Fruit fly (Drosophila melanogaster) whole organism, embryonic: Measurements from ENCODE around the gene CG7497.

Source experiments
- Abd-B ChIP-seq: fragments of 200-800 bp; sonication (Bioruptor generic); optimal IDR thresholded peaks from 2 replicates; lab custom pipeline; 2018; ENCODE audit warnings: missing biosample characterization, mild to moderate bottlenecking, missing genetic modification characterization, moderate library complexity
- Antp ChIP-seq: fragments of 200-800 bp; sonication (Bioruptor generic); optimal IDR thresholded peaks from 3 replicates; lab custom pipeline; 2016; ENCODE audit warnings: missing biosample characterization, missing genetic modification characterization
- CG10209 ChIP-seq: fragments of 200-800 bp; sonication (Bioruptor generic); optimal IDR thresholded peaks from 3 replicates; lab custom pipeline; 2017; ENCODE audit warnings: missing biosample characterization, mild to moderate bottlenecking, missing genetic modification characterization, missing genetic modification reagents
- CG11093 ChIP-seq: fragments of 200-800 bp; sonication (Bioruptor generic); IDR thresholded peaks from 3 replicates; pipeline ENCODE4 v1.3.6; 2022; ENCODE audit warnings: missing biosample characterization, missing genetic modification characterization
- CG12299 ChIP-seq: fragments of 200-800 bp; sonication (Bioruptor generic); optimal IDR thresholded peaks from 2 replicates; lab custom pipeline; 2018; ENCODE audit warnings: missing biosample characterization, mild to moderate bottlenecking, missing genetic modification characterization
- CG12769 ChIP-seq: fragments of 200-800 bp; sonication (Bioruptor generic); optimal IDR thresholded peaks from 2 replicates; lab custom pipeline; 2019; ENCODE audit warnings: missing biosample characterization, mild to moderate bottlenecking, missing genetic modification characterization, moderate library complexity
- CG12942 ChIP-seq: fragments of 200-800 bp; sonication (Bioruptor generic); optimal IDR thresholded peaks from 3 replicates; lab custom pipeline; 2016; ENCODE audit warnings: missing biosample characterization, missing genetic modification characterization
- CG13894 ChIP-seq: fragments of 200-800 bp; sonication (Bioruptor generic); optimal IDR thresholded peaks from 3 replicates; lab custom pipeline; 2018; ENCODE audit warnings: missing biosample characterization, mild to moderate bottlenecking, missing genetic modification characterization, moderate library complexity
- CG17385 ChIP-seq: fragments of 200-800 bp; sonication (Bioruptor generic); optimal IDR thresholded peaks from 3 replicates; lab custom pipeline; 2018; ENCODE audit warnings: missing biosample characterization, mild to moderate bottlenecking, missing genetic modification characterization
- CG17912 ChIP-seq: fragments of 200-800 bp; sonication (Bioruptor generic); optimal IDR thresholded peaks from 2 replicates; lab custom pipeline; 2018; ENCODE audit warnings: missing biosample characterization, mild to moderate bottlenecking, missing genetic modification characterization
- CG18599 ChIP-seq: fragments of 200-800 bp; sonication (Bioruptor generic); optimal IDR thresholded peaks from 3 replicates; lab custom pipeline; 2017; ENCODE audit warnings: missing biosample characterization, missing genetic modification characterization, mild to moderate bottlenecking, moderate library complexity, missing genetic modification reagents
- CG2889 ChIP-seq: fragments of 200-800 bp; sonication (Bioruptor generic); IDR thresholded peaks from 3 replicates; pipeline ENCODE4 v1.3.6; 2022; ENCODE audit warnings: missing biosample characterization, missing genetic modification characterization
- CG31224 ChIP-seq: fragments of 200-800 bp; sonication (Bioruptor generic); IDR thresholded peaks from 2 replicates; pipeline ENCODE4 v1.3.6; 2022; ENCODE audit warnings: missing biosample characterization, missing genetic modification characterization
- CG3407 ChIP-seq: fragments of 200-800 bp; sonication (Bioruptor generic); optimal IDR thresholded peaks from 2 replicates; lab custom pipeline; 2018; ENCODE audit warnings: missing biosample characterization, mild to moderate bottlenecking, missing genetic modification characterization
- CG34376 ChIP-seq: fragments of 200-800 bp; sonication (Bioruptor generic); optimal IDR thresholded peaks from 2 replicates; lab custom pipeline; 2018; ENCODE audit warnings: missing biosample characterization, mild to moderate bottlenecking, missing genetic modification characterization
- CG5245 ChIP-seq: fragments of 200-800 bp; sonication (Bioruptor generic); optimal IDR thresholded peaks from 3 replicates; lab custom pipeline; 2016; ENCODE audit warnings: missing biosample characterization, missing genetic modification characterization
- CG5953 ChIP-seq: fragments of 200-800 bp; sonication (Bioruptor generic); IDR thresholded peaks from 2 replicates; pipeline ENCODE4 v1.3.6; 2022; ENCODE audit warnings: missing biosample characterization, missing genetic modification characterization
- CG7786 ChIP-seq: fragments of 200-800 bp; sonication (Bioruptor generic); optimal IDR thresholded peaks from 2 replicates; lab custom pipeline; 2016; ENCODE audit warnings: missing biosample characterization, missing genetic modification characterization
- CG7987 ChIP-seq: fragments of 200-800 bp; sonication (Bioruptor generic); optimal IDR thresholded peaks from 2 replicates; lab custom pipeline; 2018; ENCODE audit warnings: missing biosample characterization, mild to moderate bottlenecking, missing genetic modification characterization, moderate library complexity
- CG8478 ChIP-seq: fragments of >200 bp; optimal IDR thresholded peaks from 2 replicates; lab custom pipeline; 2018
- CG8924 ChIP-seq: fragments of 200-800 bp; optimal IDR thresholded peaks from 3 replicates; lab custom pipeline; 2019; ENCODE audit warnings: missing biosample characterization, mild to moderate bottlenecking, missing genetic modification characterization, moderate library complexity
- CG9609 ChIP-seq: fragments of 200-800 bp; sonication (Bioruptor generic); optimal IDR thresholded peaks from 3 replicates; lab custom pipeline; 2016; ENCODE audit warnings: missing biosample characterization, missing genetic modification characterization
- Dbx ChIP-seq: fragments of 200-800 bp; sonication (Bioruptor generic); IDR thresholded peaks from 3 replicates; pipeline ENCODE4 v1.3.6; 2022; ENCODE audit warnings: missing biosample characterization, missing genetic modification characterization
- E2f2 ChIP-seq: fragments of 200-800 bp; sonication (Bioruptor generic); IDR thresholded peaks from 2 replicates; pipeline ENCODE4 v1.3.6; 2022; ENCODE audit warnings: missing biosample characterization, missing genetic modification characterization
- Elba2 ChIP-seq: fragments of 200-800 bp; sonication (Bioruptor generic); optimal IDR thresholded peaks from 3 replicates; lab custom pipeline; 2016; ENCODE audit warnings: missing biosample characterization, missing genetic modification characterization
- HmgZ ChIP-seq: fragments of 200-800 bp; sonication (Bioruptor generic); optimal IDR thresholded peaks from 2 replicates; lab custom pipeline; 2018; ENCODE audit warnings: missing biosample characterization, mild to moderate bottlenecking, missing genetic modification characterization
- Max ChIP-seq: fragments of 200-800 bp; sonication (Bioruptor generic); optimal IDR thresholded peaks from 2 replicates; lab custom pipeline; 2016; ENCODE audit warnings: missing biosample characterization, mild to moderate bottlenecking, missing genetic modification characterization
- PHDP ChIP-seq: fragments of 200-800 bp; sonication (Bioruptor generic); optimal IDR thresholded peaks from 3 replicates; lab custom pipeline; 2018; ENCODE audit warnings: missing biosample characterization, mild to moderate bottlenecking, missing genetic modification characterization, moderate library complexity
- Sry-β ChIP-seq: fragments of 200-800 bp; sonication (Bioruptor generic); optimal IDR thresholded peaks from 2 replicates; lab custom pipeline; 2018; ENCODE audit warnings: missing biosample characterization, mild to moderate bottlenecking, missing genetic modification characterization, moderate library complexity
- al ChIP-seq: fragments of 200-800 bp; sonication (Bioruptor generic); IDR thresholded peaks from 2 replicates; pipeline ENCODE4 v1.3.6; 2022; ENCODE audit warnings: missing biosample characterization, missing genetic modification characterization
- cato ChIP-seq: fragments of 200-800 bp; sonication (Bioruptor generic); optimal IDR thresholded peaks from 2 replicates; lab custom pipeline; 2016; ENCODE audit warnings: missing biosample characterization, missing genetic modification characterization, borderline replicate concordance
- chinmo ChIP-seq: fragments of 200-800 bp; sonication (Bioruptor generic); IDR thresholded peaks from 4 replicates; pipeline ENCODE4 v1.3.6; 2022; ENCODE audit warnings: missing biosample characterization, missing genetic modification characterization; ENCODE audit not compliant: partially characterized antibody
- chm ChIP-seq: fragments of 200-800 bp; sonication (Bioruptor generic); IDR thresholded peaks from 2 replicates; pipeline ENCODE4 v1.3.6; 2022; ENCODE audit warnings: missing biosample characterization, missing genetic modification characterization
- cwo ChIP-seq: fragments of 200-800 bp; sonication (Bioruptor generic); optimal IDR thresholded peaks from 3 replicates; lab custom pipeline; 2017; ENCODE audit warnings: missing biosample characterization, missing genetic modification characterization, mild to moderate bottlenecking, moderate library complexity, missing genetic modification reagents
- dan ChIP-seq: fragments of 200-800 bp; sonication (Bioruptor generic); IDR thresholded peaks from 2 replicates; pipeline ENCODE4 v1.3.6; 2022; ENCODE audit warnings: missing biosample characterization, missing genetic modification characterization
- dmrt11E ChIP-seq: fragments of 200-800 bp; sonication (Bioruptor generic); optimal IDR thresholded peaks from 3 replicates; lab custom pipeline; 2018; ENCODE audit warnings: missing biosample characterization, mild to moderate bottlenecking, missing genetic modification characterization, moderate library complexity
- gem ChIP-seq: fragments of 200-800 bp; sonication (Bioruptor generic); optimal IDR thresholded peaks from 2 replicates; lab custom pipeline; 2019; ENCODE audit warnings: missing biosample characterization, mild to moderate bottlenecking, missing genetic modification characterization, moderate library complexity
- gfzf ChIP-seq: fragments of 200-800 bp; sonication (Bioruptor generic); optimal IDR thresholded peaks from 2 replicates; lab custom pipeline; 2016; ENCODE audit warnings: missing biosample characterization, mild to moderate bottlenecking, missing genetic modification characterization, moderate library complexity
- hkb ChIP-seq, 2 experiments: fragments of 200-800 bp in 1 of 2; fragments of >200 bp in 1 of 2; sonication (Bioruptor generic) in 1 of 2; IDR thresholded peaks in 1 of 2; optimal IDR thresholded peaks in 1 of 2; 2 replicates each; pipeline versions ENCODE4 v1.3.6 to Lab custom; 2017 to 2022; ENCODE audit warnings: missing biosample characterization in 1 of 2, missing genetic modification characterization in 1 of 2
- insv ChIP-seq, 2 experiments: fragments of 200-800 bp; sonication (Bioruptor generic); optimal IDR thresholded peaks; 3 replicates each; lab custom pipeline; 2016 to 2018; ENCODE audit warnings: missing biosample characterization in 2 of 2, missing genetic modification characterization in 2 of 2
- kah ChIP-seq: fragments of 200-800 bp; sonication (Bioruptor generic); optimal IDR thresholded peaks from 2 replicates; lab custom pipeline; 2018; ENCODE audit warnings: missing biosample characterization, mild to moderate bottlenecking, missing genetic modification characterization
- mld ChIP-seq: fragments of 200-800 bp; sonication (Bioruptor generic); IDR thresholded peaks from 3 replicates; pipeline ENCODE4 v1.3.6; 2022; ENCODE audit warnings: missing biosample characterization, missing genetic modification characterization; ENCODE audit not compliant: partially characterized antibody
- onecut ChIP-seq: fragments of 200-800 bp; sonication (Bioruptor generic); IDR thresholded peaks from 2 replicates; pipeline ENCODE4 v1.3.6; 2022; ENCODE audit warnings: missing biosample characterization, missing genetic modification characterization
- pnt ChIP-seq: fragments of 200-800 bp; sonication (Bioruptor generic); optimal IDR thresholded peaks from 3 replicates; lab custom pipeline; 2016; ENCODE audit warnings: missing biosample characterization, missing genetic modification characterization
- slp2 ChIP-seq: fragments of 200-800 bp; sonication (Bioruptor generic); optimal IDR thresholded peaks from 2 replicates; lab custom pipeline; 2016; ENCODE audit warnings: missing biosample characterization, missing genetic modification characterization
- sob ChIP-seq: fragments of 200-800 bp; sonication (Bioruptor generic); IDR thresholded peaks from 2 replicates; pipeline ENCODE4 v1.3.6; 2022; ENCODE audit warnings: missing biosample characterization, missing genetic modification characterization
- ssp ChIP-seq: fragments of 200-800 bp; sonication (Bioruptor generic); IDR thresholded peaks from 2 replicates; pipeline ENCODE4 v1.3.6; 2022; ENCODE audit warnings: missing biosample characterization, missing genetic modification characterization
- toy ChIP-seq: fragments of 200-800 bp; sonication (Bioruptor generic); IDR thresholded peaks from 2 replicates; pipeline ENCODE4 v1.3.6; 2022; ENCODE audit warnings: missing biosample characterization, missing genetic modification characterization
- twi ChIP-seq: fragments of 200-800 bp; optimal IDR thresholded peaks from 2 replicates; lab custom pipeline; 2019; ENCODE audit warnings: missing biosample characterization, mild to moderate bottlenecking, missing genetic modification characterization, moderate library complexity
- wor ChIP-seq: fragments of 200-800 bp; sonication (Bioruptor generic); IDR thresholded peaks from 2 replicates; pipeline ENCODE4 v1.3.6; 2022; ENCODE audit warnings: missing biosample characterization, missing genetic modification characterization

CG7497 gene

dm6 chr3L:17619209-17619705, 14.0 kb upstream of the CG7497 start, which contains the start of gene Eip74EF (continued):
- TF ChIP-seq CG11093 (GFP tag; lab: Robert Waterston, UW) = no peak
- no peak for TF ChIP-seq dmrt11E (tag; lab: Kevin White, UChicago)
- TF ChIP-seq onecut (GFP tag; lab: Robert Waterston, UW) = peak; percentile 26; the same call in 1 of the 2 replicates
- no peak for TF ChIP-seq al (GFP tag; lab: Robert Waterston, UW)
- TF ChIP-seq CG7987 (GFP tag; lab: Kevin White, UChicago) = peak; percentile 11
- TF ChIP-seq CG7786 = no peak
- no peak for TF ChIP-seq CG8478 (lab: Kevin White, UChicago)
- no peak for TF ChIP-seq slp2 (GFP tag; lab: Kevin White, UChicago)
- no peak for TF ChIP-seq hkb (optimal IDR thresholded peaks at IDR 0.05; lab: Kevin White, UChicago)
- TF ChIP-seq hkb (GFP tag; IDR thresholded peaks at IDR 0.05; lab: Robert Waterston, UW) = peak; percentile 48; the same call in 1 of the 2 replicates
- no peak for TF ChIP-seq PHDP (tag; lab: Kevin White, UChicago)
- TF ChIP-seq Antp (GFP tag; lab: Kevin White, UChicago) = no peak
- no peak for TF ChIP-seq CG5953 (GFP tag; lab: Robert Waterston, UW)
- no peak for TF ChIP-seq twi (tag; lab: Kevin White, UChicago)
- TF ChIP-seq CG12942 = no peak
- no peak for TF ChIP-seq gfzf (GFP tag; lab: Kevin White, UChicago)
- no peak for TF ChIP-seq sob (GFP tag; lab: Robert Waterston, UW)
- TF ChIP-seq CG12769 (tag; lab: Kevin White, UChicago) = no peak
- TF ChIP-seq CG34376 (GFP tag; lab: Kevin White, UChicago) = no peak
- TF ChIP-seq kah (GFP tag; lab: Kevin White, UChicago) = no peak
- TF ChIP-seq chm (GFP tag; lab: Robert Waterston, UW) = no peak; the same call in 1 of the 2 replicates
- no peak for TF ChIP-seq Abd-B (GFP tag; lab: Kevin White, UChicago)
- TF ChIP-seq Elba2 (GFP tag; lab: Kevin White, UChicago) = no peak
- TF ChIP-seq CG17912 (GFP tag; lab: Kevin White, UChicago) = no peak
- no peak for TF ChIP-seq mld (GFP tag; lab: Robert Waterston, UW)
- no peak for TF ChIP-seq HmgZ (tag; lab: Kevin White, UChicago)
- TF ChIP-seq cato (GFP tag; lab: Kevin White, UChicago) = no peak
- no peak for TF ChIP-seq pnt (GFP tag; lab: Kevin White, UChicago)
- no peak for TF ChIP-seq toy (GFP tag; lab: Robert Waterston, UW)
- no peak for TF ChIP-seq ssp
- no peak for TF ChIP-seq CG12299 (tag; lab: Kevin White, UChicago)
- TF ChIP-seq cwo (GFP tag; lab: Kevin White, UChicago) = no peak

dm6 chr3L:17621451-17621946, 11.8 kb upstream of the CG7497 start, which contains the start of the genes Vps60 and anchor:
Gene Vps60 (minus strand): TSS chr3L:17621625.
Gene anchor (plus strand): TSS chr3L:17621824.
- TF ChIP-seq CG31224 (GFP tag; lab: Robert Waterston, UW) = no peak
- TF ChIP-seq chinmo (GFP tag; lab: Robert Waterston, UW) = no peak
- TF ChIP-seq CG2889 (GFP tag; lab: Robert Waterston, UW) = no peak
- TF ChIP-seq CG10209 = peak; percentile 43
- TF ChIP-seq CG8924 (tag; lab: Kevin White, UChicago) = peak; percentile 68
- TF ChIP-seq gem = peak; percentile 63
- TF ChIP-seq CG5245 = peak; percentile 26
- peak in 1 of 2 experiments; percentile 34 for TF ChIP-seq insv (GFP tag; optimal IDR thresholded peaks at IDR 0.05; lab: Kevin White, UChicago)
- TF ChIP-seq dan = no peak
- peak; percentile 66 for TF ChIP-seq CG9609 (GFP tag; lab: Kevin White, UChicago)
- TF ChIP-seq E2f2 (GFP tag; lab: Robert Waterston, UW) = peak; percentile 65
- TF ChIP-seq Dbx (GFP tag; lab: Robert Waterston, UW) = 0 out of 3 replicates have a peak, but pooled peaks have one; percentile 61
- peak; percentile 67 for TF ChIP-seq Max (GFP tag; lab: Kevin White, UChicago)
- no peak for TF ChIP-seq Sry-β (GFP tag; lab: Kevin White, UChicago)
- no peak for TF ChIP-seq wor (GFP tag; lab: Robert Waterston, UW)
- TF ChIP-seq CG18599 = peak; percentile 57
- TF ChIP-seq CG17385 (GFP tag; lab: Kevin White, UChicago) = peak; percentile 98
- no peak for TF ChIP-seq CG13894 (tag; lab: Kevin White, UChicago)
- no peak for TF ChIP-seq CG3407 (GFP tag; lab: Kevin White, UChicago)
